Worm (Caenorhabditis elegans): Measurements from ENCODE around the gene fipr-11.

Gene fipr-11

ce11 chrV:9909624-9910023 lies 3.6 kb upstream of the fipr-11 start:
- TF ChIP-seq flt-1 (GFP tag; IDR thresholded peaks at IDR 0.05) = no peak
- no peak for TF ChIP-seq cog-1 (tag; optimal IDR thresholded peaks at IDR 0.05)
- no peak for TF ChIP-seq ref-1 (GFP tag; conservative IDR thresholded peaks at IDR 0.05)
- no peak for TF ChIP-seq tab-1 (GFP tag; IDR thresholded peaks at IDR 0.05)
- TF ChIP-seq ztf-29 (GFP tag; IDR thresholded peaks at IDR 0.05) = no peak
- no peak for TF ChIP-seq ztf-23 (GFP tag; IDR thresholded peaks at IDR 0.05)
- no peak for TF ChIP-seq med-1 (GFP tag; optimal IDR thresholded peaks at IDR 0.05; ENCODE audit: insufficient read depth)
- no peak for TF ChIP-seq klf-2 (GFP tag; conservative IDR thresholded peaks at IDR 0.05)
- no peak for TF ChIP-seq T22C8.4 (GFP tag; IDR thresholded peaks at IDR 0.05)

ce11 chrV:9907205-9907604 lies 1.2 kb upstream of the fipr-11 start:
- TF ChIP-seq T22C8.4 (GFP tag; IDR thresholded peaks at IDR 0.05) (no peak), med-1 (GFP tag; optimal IDR thresholded peaks at IDR 0.05; ENCODE audit: insufficient read depth) (no peak), ref-1 (GFP tag; conservative IDR thresholded peaks at IDR 0.05) (no peak), ztf-29 (GFP tag; IDR thresholded peaks at IDR 0.05) (no peak), ztf-23 (GFP tag; IDR thresholded peaks at IDR 0.05) (no peak), tab-1 (GFP tag; IDR thresholded peaks at IDR 0.05) (no peak), flt-1 (GFP tag; IDR thresholded peaks at IDR 0.05) (no peak), klf-2 (GFP tag; conservative IDR thresholded peaks at IDR 0.05) (no peak), cog-1 (tag; optimal IDR thresholded peaks at IDR 0.05) (no peak)

ce11 chrV:9901119-9901518 lies 4.9 kb downstream of the fipr-11 start:
- TF ChIP-seq med-1 (GFP tag; optimal IDR thresholded peaks at IDR 0.05; ENCODE audit: insufficient read depth) (no peak), flt-1 (GFP tag; IDR thresholded peaks at IDR 0.05) (no peak), klf-2 (GFP tag; conservative IDR thresholded peaks at IDR 0.05) (no peak), tab-1 (GFP tag; IDR thresholded peaks at IDR 0.05) (no peak), cog-1 (tag; optimal IDR thresholded peaks at IDR 0.05) (no peak), T22C8.4 (GFP tag; IDR thresholded peaks at IDR 0.05) (no peak), ref-1 (GFP tag; conservative IDR thresholded peaks at IDR 0.05) (no peak), ztf-29 (GFP tag; IDR thresholded peaks at IDR 0.05) (no peak), ztf-23 (GFP tag; IDR thresholded peaks at IDR 0.05) (no peak)

ce11 chrV:9899278-9899677 lies 6.7 kb downstream of the fipr-11 start, which contains the start of gene egl-47:
Gene egl-47, plus strand, starts transcription at chrV:9899578.
- no peak for TF ChIP-seq cog-1 (tag; optimal IDR thresholded peaks at IDR 0.05)
- no peak for TF ChIP-seq tab-1 (GFP tag; IDR thresholded peaks at IDR 0.05)
- no peak for TF ChIP-seq klf-2 (GFP tag; conservative IDR thresholded peaks at IDR 0.05)
- TF ChIP-seq ztf-23 (GFP tag; IDR thresholded peaks at IDR 0.05) = no peak
- TF ChIP-seq ref-1 (GFP tag; conservative IDR thresholded peaks at IDR 0.05) = no peak
- TF ChIP-seq flt-1 (GFP tag; IDR thresholded peaks at IDR 0.05) = no peak
- TF ChIP-seq T22C8.4 (GFP tag; IDR thresholded peaks at IDR 0.05) = no peak
- TF ChIP-seq ztf-29 (GFP tag; IDR thresholded peaks at IDR 0.05) = no peak
- TF ChIP-seq med-1 (GFP tag; optimal IDR thresholded peaks at IDR 0.05; ENCODE audit: insufficient read depth) = no peak

ce11 chrV:9889629-9890028 lies 16.4 kb downstream of the fipr-11 start, which contains the start of gene fshr-1:
Gene fshr-1, plus strand, starts transcription at chrV:9889837.
- TF ChIP-seq ztf-23 (GFP tag; IDR thresholded peaks at IDR 0.05) (no peak), ref-1 (GFP tag; conservative IDR thresholded peaks at IDR 0.05) (no peak), klf-2 (GFP tag; conservative IDR thresholded peaks at IDR 0.05) (no peak), med-1 (GFP tag; optimal IDR thresholded peaks at IDR 0.05; ENCODE audit: insufficient read depth) (no peak), ztf-29 (GFP tag; IDR thresholded peaks at IDR 0.05) (no peak), cog-1 (tag; optimal IDR thresholded peaks at IDR 0.05) (no peak), tab-1 (GFP tag; IDR thresholded peaks at IDR 0.05) (no peak), T22C8.4 (GFP tag; IDR thresholded peaks at IDR 0.05) (no peak), flt-1 (GFP tag; IDR thresholded peaks at IDR 0.05) (no peak)

ce11 chrV:9885918-9886488 lies 20.0 kb downstream of the fipr-11 start, which contains the start of gene clp-9:
Gene clp-9, minus strand, starts transcription at chrV:9885968.
- no peak for TF ChIP-seq ztf-29 (GFP tag; IDR thresholded peaks at IDR 0.05)
- TF ChIP-seq klf-2 (GFP tag; conservative IDR thresholded peaks at IDR 0.05) = no peak
- TF ChIP-seq ref-1 (GFP tag; conservative IDR thresholded peaks at IDR 0.05) = no peak
- no peak for TF ChIP-seq med-1 (GFP tag; optimal IDR thresholded peaks at IDR 0.05; ENCODE audit: insufficient read depth)
- TF ChIP-seq tab-1 (GFP tag; IDR thresholded peaks at IDR 0.05) = no peak
- no peak for TF ChIP-seq flt-1 (GFP tag; IDR thresholded peaks at IDR 0.05)
- TF ChIP-seq cog-1 (tag; optimal IDR thresholded peaks at IDR 0.05) = no peak
- no peak for TF ChIP-seq T22C8.4 (GFP tag; IDR thresholded peaks at IDR 0.05)
- TF ChIP-seq ztf-23 (GFP tag; IDR thresholded peaks at IDR 0.05) = no peak

ce11 chrV:9879867-9880266 lies 26.1 kb downstream of the fipr-11 start, which contains the start of gene sdz-31:
Gene sdz-31, plus strand, starts transcription at chrV:9880167.
- TF ChIP-seq klf-2 (GFP tag; conservative IDR thresholded peaks at IDR 0.05) (no peak), cog-1 (tag; optimal IDR thresholded peaks at IDR 0.05) (no peak), flt-1 (GFP tag; IDR thresholded peaks at IDR 0.05) (no peak), ztf-29 (GFP tag; IDR thresholded peaks at IDR 0.05) (no peak)

ce11 chrV:9879404-9879803 lies 26.6 kb downstream of the fipr-11 start, which contains the start of gene srab-26:
Gene srab-26, minus strand, starts transcription at chrV:9879504.
- no peak for TF ChIP-seq med-1 (GFP tag; optimal IDR thresholded peaks at IDR 0.05; ENCODE audit: insufficient read depth)
- TF ChIP-seq cog-1 (tag; optimal IDR thresholded peaks at IDR 0.05) = no peak
- no peak for TF ChIP-seq tab-1 (GFP tag; IDR thresholded peaks at IDR 0.05)
- no peak for TF ChIP-seq T22C8.4 (GFP tag; IDR thresholded peaks at IDR 0.05)
- TF ChIP-seq flt-1 (GFP tag; IDR thresholded peaks at IDR 0.05) = no peak
- no peak for TF ChIP-seq ztf-23 (GFP tag; IDR thresholded peaks at IDR 0.05)
- TF ChIP-seq ref-1 (GFP tag; conservative IDR thresholded peaks at IDR 0.05) = no peak
- no peak for TF ChIP-seq ztf-29 (GFP tag; IDR thresholded peaks at IDR 0.05)
- no peak for TF ChIP-seq klf-2 (GFP tag; conservative IDR thresholded peaks at IDR 0.05)

ce11 chrV:9871339-9871738 lies 34.7 kb downstream of the fipr-11 start, which contains the start of gene srab-18:
Gene srab-18, minus strand, starts transcription at chrV:9871439.
- TF ChIP-seq cog-1 (tag; optimal IDR thresholded peaks at IDR 0.05) = no peak
- TF ChIP-seq ztf-23 (GFP tag; IDR thresholded peaks at IDR 0.05) = no peak
- no peak for TF ChIP-seq ztf-29 (GFP tag; IDR thresholded peaks at IDR 0.05)
- TF ChIP-seq T22C8.4 (GFP tag; IDR thresholded peaks at IDR 0.05) = no peak
- TF ChIP-seq ref-1 (GFP tag; conservative IDR thresholded peaks at IDR 0.05) = no peak
- no peak for TF ChIP-seq klf-2 (GFP tag; conservative IDR thresholded peaks at IDR 0.05)
- TF ChIP-seq med-1 (GFP tag; optimal IDR thresholded peaks at IDR 0.05; ENCODE audit: insufficient read depth) = no peak
- no peak for TF ChIP-seq flt-1 (GFP tag; IDR thresholded peaks at IDR 0.05)
- no peak for TF ChIP-seq tab-1 (GFP tag; IDR thresholded peaks at IDR 0.05)
